Worm (Caenorhabditis elegans) whole organism, young adult: ENCODE results near the gene ttr-36.

Experiments used
- Y53G8AR.9 ChIP-seq: fragments of 200-800 bp; sonication (Bioruptor generic); conservative IDR thresholded peaks from 2 replicates; pipeline ENCODE4 v1.3.6; 2022; ENCODE audit warnings: missing genetic modification reagents, missing genetic modification characterization, missing compliant biosample characterization
- lsl-1 ChIP-seq: fragments of 200-800 bp; sonication (Bioruptor generic); optimal IDR thresholded peaks from 2 replicates; lab custom pipeline; 2018; ENCODE audit warnings: mild to moderate bottlenecking, missing genetic modification characterization, moderate library complexity, missing compliant biosample characterization
- tbp1 ChIP-seq: fragments of 200-800 bp; sonication (Bioruptor generic); optimal IDR thresholded peaks from 2 replicates; lab custom pipeline; 2018; ENCODE audit warnings: mild to moderate bottlenecking, missing genetic modification characterization, missing compliant biosample characterization

- TF ChIP-seq lsl-1, result no peak
- no peak for TF ChIP-seq Y53G8AR.9 (GFP tag; lab: Robert Waterston, UW)
- TF ChIP-seq tbp1 (GFP tag; lab: Kevin White, UChicago), result no peak
These were observed 9.9 kb downstream of the ttr-36 start for ce11 chrX:6520644-6521043.
